Worm (Caenorhabditis elegans) whole organism, L2 larva: ENCODE data around the gene cutl-23.

Experiments
- ZK546.5 ChIP-seq: sonication (generic microtip); optimal IDR thresholded peaks from 2 replicates; lab custom pipeline; 2017; ENCODE audit warnings: missing biosample characterization, missing genetic modification characterization
- lin-39 ChIP-seq: fragments of 150-350 bp; optimal IDR thresholded peaks from 2 replicates; lab custom pipeline; 2014; ENCODE audit warnings: missing biosample characterization, missing genetic modification reagents, missing genetic modification characterization
- mab-5 ChIP-seq: fragments of 150-350 bp; optimal IDR thresholded peaks from 2 replicates; lab custom pipeline; 2014; ENCODE audit warnings: missing biosample characterization, missing genetic modification characterization
- mdl-1 ChIP-seq, 2 experiments: fragments of 150-350 bp in 1 of 2; sonication (generic microtip) in 1 of 2; optimal IDR thresholded peaks; 2 replicates each; lab custom pipeline; 2017; ENCODE audit warnings: missing biosample characterization in 2 of 2, missing genetic modification characterization in 2 of 2
- nhr-12 ChIP-seq: fragments of 150-350 bp; optimal IDR thresholded peaks from 2 replicates; lab custom pipeline; 2014; ENCODE audit warnings: missing biosample characterization, missing genetic modification characterization
- nhr-23 ChIP-seq: fragments of 150-350 bp; optimal IDR thresholded peaks from 2 replicates; lab custom pipeline; 2014; ENCODE audit warnings: missing biosample characterization, missing genetic modification reagents, missing genetic modification characterization
- nhr-25 ChIP-seq: fragments of 150-350 bp; sonication (generic microtip); optimal IDR thresholded peaks from 3 replicates; lab custom pipeline; 2014; ENCODE audit warnings: missing biosample characterization, missing genetic modification characterization
- nhr-6 ChIP-seq: fragments of 150-350 bp; optimal IDR thresholded peaks from 2 replicates; lab custom pipeline; 2014; ENCODE audit warnings: missing biosample characterization, missing genetic modification characterization
- nhr-77 ChIP-seq: fragments of 150-350 bp; optimal IDR thresholded peaks from 2 replicates; lab custom pipeline; 2014; ENCODE audit warnings: missing biosample characterization, missing genetic modification characterization
- unc-62 ChIP-seq: fragments of 150-350 bp; optimal IDR thresholded peaks from 2 replicates; lab custom pipeline; 2014; ENCODE audit warnings: missing biosample characterization, missing genetic modification reagents, missing genetic modification characterization
- zag-1 ChIP-seq: fragments of 150-350 bp; optimal IDR thresholded peaks from 2 replicates; lab custom pipeline; 2014; ENCODE audit warnings: missing biosample characterization, missing genetic modification characterization

- no peak for TF ChIP-seq nhr-25 (tag; lab: Kevin White, UChicago)
- TF ChIP-seq zag-1 = no peak
- no peak for TF ChIP-seq nhr-6 (tag; lab: Kevin White, UChicago)
- TF ChIP-seq lin-39 (tag; lab: Kevin White, UChicago) = no peak
- TF ChIP-seq nhr-77 (tag; lab: Kevin White, UChicago) = no peak
- no peak for TF ChIP-seq unc-62
- no peak for TF ChIP-seq mdl-1 (tag; optimal IDR thresholded peaks at IDR 0.05; lab: Kevin White, UChicago)
- no peak for TF ChIP-seq mab-5 (tag; lab: Kevin White, UChicago)
- no peak for TF ChIP-seq nhr-23 (tag; lab: Kevin White, UChicago)
- TF ChIP-seq ZK546.5 (tag; lab: Kevin White, UChicago) = no peak
- TF ChIP-seq nhr-12 = no peak
Measured at ce11 chrIII:5734905-5735304, 35.1 kb upstream of the cutl-23 start, which contains the start of gene B0244.10.
